Worm (Caenorhabditis elegans) whole organism, L4/young adult: Measurements from ENCODE around the gene K08D8.7.

Experiments
- dao-5 ChIP-seq: sonication (generic microtip); optimal IDR thresholded peaks from 2 replicates; lab custom pipeline; 2016; ENCODE audit warnings: missing genotype, missing genetic modification characterization, moderate library complexity, missing compliant biosample characterization
- him-1 ChIP-seq: sonication (generic microtip); optimal IDR thresholded peaks from 2 replicates; lab custom pipeline; 2016; ENCODE audit warnings: missing genotype, missing genetic modification reagents, missing genetic modification characterization, missing compliant biosample characterization

DNA sequence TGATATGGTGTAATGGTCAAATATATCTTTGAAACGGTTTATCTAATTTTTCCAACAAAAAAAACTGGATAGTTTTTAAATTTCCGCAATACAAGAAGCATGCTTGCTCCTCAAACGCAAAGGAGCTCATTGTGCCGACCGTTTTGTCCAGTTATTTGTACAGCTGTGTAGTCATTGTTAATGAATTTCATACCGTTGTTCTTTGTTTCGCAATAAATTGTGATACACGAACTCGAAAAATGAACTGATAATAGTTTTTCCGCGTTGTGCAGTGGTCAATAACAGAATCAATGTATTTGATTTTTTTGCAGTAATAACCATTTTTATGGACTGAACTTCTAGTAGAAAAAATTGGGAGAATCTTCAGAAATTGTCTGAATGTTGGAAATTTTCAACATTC is 2.2 kb downstream of the K08D8.7 start:
- TF ChIP-seq him-1 (tag; lab: Kevin White, UChicago) (no peak), dao-5 (tag; lab: Kevin White, UChicago) (no peak)
